Worm (Caenorhabditis elegans) whole organism, L2 larva: Measurements from ENCODE around the gene F56C9.3.

Experiments
- ZK546.5 ChIP-seq: sonication (generic microtip); optimal IDR thresholded peaks from 2 replicates; lab custom pipeline; 2017; ENCODE audit warnings: missing biosample characterization, missing genetic modification characterization
- ama-1 ChIP-seq: fragments of 150-350 bp; optimal IDR thresholded peaks from 2 replicates; lab custom pipeline; 2018; ENCODE audit warnings: inconsistent platforms
- blmp-1 ChIP-seq: sonication (generic microtip); optimal IDR thresholded peaks from 2 replicates; lab custom pipeline; 2017; ENCODE audit warnings: missing genetic modification characterization, mild to moderate bottlenecking, missing compliant biosample characterization, antibody characterized with exemption, moderate library complexity; ENCODE audit not compliant: insufficient read depth
- ceh-16 ChIP-seq: fragments of 150-350 bp; optimal IDR thresholded peaks from 2 replicates; lab custom pipeline; 2014; ENCODE audit warnings: missing biosample characterization, missing genetic modification characterization
- crh-2 ChIP-seq: sonication (generic microtip); optimal IDR thresholded peaks from 2 replicates; lab custom pipeline; 2017; ENCODE audit warnings: missing biosample characterization, missing genetic modification characterization
- egl-27 ChIP-seq: sonication (generic microtip); optimal IDR thresholded peaks from 3 replicates; lab custom pipeline; 2017; ENCODE audit warnings: missing biosample characterization, missing genetic modification reagents, missing genetic modification characterization
- elt-1 ChIP-seq: fragments of 150-350 bp; optimal IDR thresholded peaks from 2 replicates; lab custom pipeline; 2014; ENCODE audit warnings: missing biosample characterization, missing genetic modification characterization
- fos-1 ChIP-seq: fragments of 150-350 bp; optimal IDR thresholded peaks from 2 replicates; lab custom pipeline; 2014; ENCODE audit warnings: missing biosample characterization, missing genetic modification characterization
- lin-13 ChIP-seq: fragments of 150-350 bp; optimal IDR thresholded peaks from 2 replicates; lab custom pipeline; 2014; ENCODE audit warnings: missing biosample characterization, missing genetic modification reagents, missing genetic modification characterization
- lsy-2 ChIP-seq, 2 experiments: fragments of 150-350 bp in 1 of 2; sonication (generic microtip) in 1 of 2; optimal IDR thresholded peaks; 2 replicates each; lab custom pipeline; 2014 to 2017; ENCODE audit warnings: missing biosample characterization in 2 of 2, missing genetic modification characterization in 2 of 2
- mbf-1 ChIP-seq: sonication (generic microtip); optimal IDR thresholded peaks from 2 replicates; lab custom pipeline; 2017; ENCODE audit warnings: missing biosample characterization, missing genetic modification characterization
- mdl-1 ChIP-seq, 2 experiments: fragments of 150-350 bp in 1 of 2; sonication (generic microtip) in 1 of 2; optimal IDR thresholded peaks; 2 replicates each; lab custom pipeline; 2017; ENCODE audit warnings: missing biosample characterization in 2 of 2, missing genetic modification characterization in 2 of 2
- nhr-10 ChIP-seq: sonication (generic microtip); optimal IDR thresholded peaks from 2 replicates; lab custom pipeline; 2017; ENCODE audit warnings: missing biosample characterization, missing genetic modification characterization
- nhr-12 ChIP-seq: fragments of 150-350 bp; optimal IDR thresholded peaks from 2 replicates; lab custom pipeline; 2014; ENCODE audit warnings: missing biosample characterization, missing genetic modification characterization
- nhr-129 ChIP-seq: fragments of 150-350 bp; optimal IDR thresholded peaks from 2 replicates; lab custom pipeline; 2014; ENCODE audit warnings: missing biosample characterization, missing genetic modification characterization
- nhr-21 ChIP-seq: fragments of 150-350 bp; optimal IDR thresholded peaks from 2 replicates; lab custom pipeline; 2014; ENCODE audit warnings: missing biosample characterization, missing genetic modification characterization
- nhr-237 ChIP-seq: fragments of 150-350 bp; optimal IDR thresholded peaks from 2 replicates; lab custom pipeline; 2014; ENCODE audit warnings: missing biosample characterization, missing genetic modification characterization
- nhr-25 ChIP-seq: fragments of 150-350 bp; sonication (generic microtip); optimal IDR thresholded peaks from 3 replicates; lab custom pipeline; 2014; ENCODE audit warnings: missing biosample characterization, missing genetic modification characterization
- nhr-77 ChIP-seq: fragments of 150-350 bp; optimal IDR thresholded peaks from 2 replicates; lab custom pipeline; 2014; ENCODE audit warnings: missing biosample characterization, missing genetic modification characterization
- sem-4 ChIP-seq: fragments of 150-350 bp; optimal IDR thresholded peaks from 2 replicates; lab custom pipeline; 2014; ENCODE audit warnings: missing biosample characterization, missing genetic modification reagents, missing genetic modification characterization
- sma-3 ChIP-seq: sonication (generic microtip); optimal IDR thresholded peaks from 2 replicates; lab custom pipeline; 2016; ENCODE audit warnings: missing genetic modification reagents, missing genetic modification characterization, missing compliant biosample characterization
- sma-9 ChIP-seq, 2 experiments: fragments of 150-350 bp in 1 of 2; sonication (generic microtip) in 1 of 2; optimal IDR thresholded peaks; 2 replicates each; lab custom pipeline; 2014 to 2016; ENCODE audit warnings: missing genetic modification characterization in 2 of 2, mild to moderate bottlenecking in 1 of 2, missing biosample characterization in 1 of 2, missing compliant biosample characterization in 1 of 2, missing genetic modification reagents in 1 of 2, moderate library complexity in 1 of 2
- snpc-4 ChIP-seq: fragments of 150-350 bp; optimal IDR thresholded peaks from 2 replicates; lab custom pipeline; 2014; ENCODE audit warnings: missing biosample characterization, missing genetic modification characterization
- unc-39 ChIP-seq: fragments of 150-350 bp; optimal IDR thresholded peaks from 2 replicates; lab custom pipeline; 2014; ENCODE audit warnings: missing biosample characterization, missing genetic modification characterization
- unc-55 ChIP-seq: fragments of 150-350 bp; sonication (generic microtip); optimal IDR thresholded peaks from 3 replicates; lab custom pipeline; 2014; ENCODE audit warnings: missing biosample characterization, missing genetic modification reagents, missing genetic modification characterization
- unc-62 ChIP-seq: fragments of 150-350 bp; optimal IDR thresholded peaks from 2 replicates; lab custom pipeline; 2014; ENCODE audit warnings: missing biosample characterization, missing genetic modification reagents, missing genetic modification characterization
- zag-1 ChIP-seq: fragments of 150-350 bp; optimal IDR thresholded peaks from 2 replicates; lab custom pipeline; 2014; ENCODE audit warnings: missing biosample characterization, missing genetic modification characterization
- ztf-11 ChIP-seq: sonication (generic microtip); optimal IDR thresholded peaks from 2 replicates; lab custom pipeline; 2017; ENCODE audit warnings: missing biosample characterization, missing genetic modification characterization

F56C9.3 gene

DNA sequence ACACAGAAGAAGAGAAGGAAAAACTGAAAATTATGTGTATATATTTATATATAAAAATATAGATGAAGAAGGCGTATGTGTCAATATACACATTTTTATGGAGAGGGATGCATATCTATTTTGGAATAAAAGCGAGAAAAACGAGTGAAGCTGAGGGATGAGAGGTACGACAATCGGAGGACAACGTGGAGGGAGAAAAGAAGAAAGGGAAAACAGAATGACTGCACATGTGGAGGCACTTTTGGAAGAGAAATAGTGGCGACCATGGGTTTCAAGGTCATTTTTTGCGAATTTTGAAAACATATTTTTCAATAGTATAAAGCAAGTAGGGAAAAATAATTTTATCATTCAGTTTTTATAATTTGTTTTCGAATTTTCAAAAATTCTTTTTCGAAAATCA, 18.5 kb upstream of the F56C9.3 start (continued):
- TF ChIP-seq nhr-77 (tag; lab: Kevin White, UChicago): no peak
- no peak for TF ChIP-seq lsy-2 (tag; optimal IDR thresholded peaks at IDR 0.05; lab: Kevin White, UChicago)
- peak in 1 of 2 experiments; percentile 18 for TF ChIP-seq mdl-1 (tag; optimal IDR thresholded peaks at IDR 0.05; lab: Kevin White, UChicago)
- no peak for TF ChIP-seq nhr-237 (tag; lab: Kevin White, UChicago)

ce11 chrIII:7293075-7293684, 17.9 kb upstream of the F56C9.3 start, which contains the start of gene cwf-19L2:
cwf-19L2 (plus strand) TSS chrIII:7293634.
- TF ChIP-seq unc-39 (tag; lab: Kevin White, UChicago): no peak
- TF ChIP-seq lsy-2 (tag; optimal IDR thresholded peaks at IDR 0.05; lab: Kevin White, UChicago): peak in 1 of 2 experiments; percentile 80

- TF ChIP-seq blmp-1 (tag; lab: Kevin White, UChicago): peak; percentile 7
- peak in 1 of 2 experiments; percentile 13 for TF ChIP-seq lsy-2 (tag; optimal IDR thresholded peaks at IDR 0.05; lab: Kevin White, UChicago)
- TF ChIP-seq ztf-11 (tag; lab: Kevin White, UChicago): no peak
- TF ChIP-seq unc-62 (GFP tag; lab: Kevin White, UChicago): no peak
- peak; percentile 52 for TF ChIP-seq sem-4 (tag; lab: Kevin White, UChicago)
- no peak for TF ChIP-seq nhr-10 (tag; lab: Kevin White, UChicago)
- TF ChIP-seq nhr-25 (tag; lab: Kevin White, UChicago): peak; percentile 69
- peak; percentile 56 for TF ChIP-seq crh-2 (tag; lab: Kevin White, UChicago)
These were observed 14.9 kb upstream of the F56C9.3 start for ce11 chrIII:7296092-7296668.

DNA sequence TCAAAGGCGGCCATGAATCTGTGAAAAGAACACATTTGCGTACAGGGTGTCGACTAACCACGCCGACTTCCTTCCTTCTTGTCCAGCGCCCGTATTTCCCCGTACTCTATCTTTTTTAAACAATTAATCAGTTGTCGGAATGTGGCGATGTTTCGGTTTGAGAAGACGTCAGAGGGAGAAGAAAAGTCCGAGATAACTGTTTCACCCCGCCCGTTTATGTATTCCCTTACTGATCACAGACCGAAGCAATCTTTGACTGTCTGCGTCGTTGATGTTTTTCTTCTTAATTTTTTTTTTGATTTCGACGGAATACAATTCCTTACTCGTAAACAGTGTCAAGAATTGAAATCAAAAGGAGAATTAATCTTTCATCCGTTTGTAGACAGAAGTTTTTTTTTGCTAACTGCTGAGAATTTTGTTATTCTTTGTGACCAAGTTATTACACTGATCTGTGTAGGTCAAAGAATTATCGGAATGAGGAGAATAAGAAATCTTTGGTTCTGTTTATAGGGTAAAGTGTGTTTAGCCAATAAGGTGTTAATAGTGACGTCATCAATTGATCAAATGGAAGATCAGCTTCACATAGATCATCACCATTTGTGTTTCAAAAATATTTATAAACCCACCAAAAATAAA, 13.9 kb upstream of the F56C9.3 start:
- peak; percentile 45 for TF ChIP-seq sma-3 (GFP tag; lab: Kevin White, UChicago)
- TF ChIP-seq mbf-1 (tag; lab: Kevin White, UChicago): no peak
- TF ChIP-seq sma-9 (GFP tag; optimal IDR thresholded peaks at IDR 0.05; lab: Kevin White, UChicago): peak; percentile 71
- no peak for TF ChIP-seq sma-9 (tag; optimal IDR thresholded peaks at IDR 0.05; lab: Kevin White, UChicago)
- peak; percentile 52 for TF ChIP-seq nhr-25 (tag; lab: Kevin White, UChicago)
- no peak for TF ChIP-seq ZK546.5 (tag; lab: Kevin White, UChicago)
- TF ChIP-seq blmp-1 (tag; lab: Kevin White, UChicago): peak; percentile 16
- no peak for TF ChIP-seq unc-55 (GFP tag; lab: Kevin White, UChicago)
- TF ChIP-seq crh-2 (tag; lab: Kevin White, UChicago): peak; percentile 3
- TF ChIP-seq nhr-10 (tag; lab: Kevin White, UChicago): peak; percentile 28
- peak; percentile 10 for TF ChIP-seq nhr-21 (tag; lab: Kevin White, UChicago)
- no peak for TF ChIP-seq snpc-4 (tag; lab: Kevin White, UChicago)
- TF ChIP-seq ceh-16 (tag; lab: Kevin White, UChicago): peak; percentile 7

DNA sequence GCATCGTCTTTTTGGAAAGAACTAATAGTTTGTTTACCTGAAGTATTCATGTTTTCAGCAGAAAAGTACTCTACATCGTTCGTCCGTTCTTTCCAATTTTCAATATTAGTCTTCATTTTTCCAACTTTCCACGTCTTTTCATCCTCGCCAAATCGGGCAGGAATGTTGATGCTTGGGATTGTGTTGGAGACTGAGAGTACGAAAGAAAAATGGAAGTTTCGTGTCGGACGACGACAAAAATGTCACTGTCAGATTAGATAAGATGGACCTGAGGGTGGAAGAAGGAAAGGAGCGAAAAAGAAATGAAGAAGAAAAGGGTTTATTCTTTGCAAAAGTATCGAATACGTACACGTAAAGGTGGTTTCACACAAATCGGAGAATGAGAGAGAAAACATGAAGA, 13.0 kb upstream of the F56C9.3 start:
- TF ChIP-seq mbf-1 (tag; lab: Kevin White, UChicago) (no peak), nhr-21 (tag; lab: Kevin White, UChicago) (peak; percentile 22), nhr-25 (tag; lab: Kevin White, UChicago) (peak; percentile 29), sem-4 (tag; lab: Kevin White, UChicago) (no peak), ceh-16 (tag; lab: Kevin White, UChicago) (peak; percentile 13), sma-9 (GFP tag; optimal IDR thresholded peaks at IDR 0.05; lab: Kevin White, UChicago) (peak; percentile 14), sma-9 (tag; optimal IDR thresholded peaks at IDR 0.05; lab: Kevin White, UChicago) (no peak), blmp-1 (tag; lab: Kevin White, UChicago) (peak; percentile 16), ama-1 (peak; percentile 55), nhr-129 (tag; lab: Kevin White, UChicago) (no peak)

ce11 chrIII:7299466-7299865, 11.6 kb upstream of the F56C9.3 start, which contains the start of the genes B0361.14 and B0361.9:
B0361.14 (minus strand) TSS chrIII:7299531.
B0361.9 (minus strand) TSS chrIII:7299631.
- TF ChIP-seq blmp-1 (tag; lab: Kevin White, UChicago): peak; percentile 45
- TF ChIP-seq ceh-16 (tag; lab: Kevin White, UChicago): peak; percentile 61
- no peak for TF ChIP-seq egl-27 (tag; lab: Kevin White, UChicago)
- no peak for TF ChIP-seq zag-1 (tag; lab: Kevin White, UChicago)
- no peak for TF ChIP-seq mbf-1 (tag; lab: Kevin White, UChicago)
- peak; percentile 55 for TF ChIP-seq nhr-25 (tag; lab: Kevin White, UChicago)
- no peak for TF ChIP-seq elt-1 (tag; lab: Kevin White, UChicago)
- peak; percentile 37 for TF ChIP-seq sma-9 (GFP tag; optimal IDR thresholded peaks at IDR 0.05; lab: Kevin White, UChicago)
- no peak for TF ChIP-seq sma-9 (tag; optimal IDR thresholded peaks at IDR 0.05; lab: Kevin White, UChicago)
- no peak for TF ChIP-seq nhr-77 (tag; lab: Kevin White, UChicago)
- no peak for TF ChIP-seq unc-39 (tag; lab: Kevin White, UChicago)
- TF ChIP-seq nhr-12 (tag; lab: Kevin White, UChicago): no peak
- peak; percentile 41 for TF ChIP-seq ama-1
- no peak for TF ChIP-seq unc-62 (GFP tag; lab: Kevin White, UChicago)
- peak; percentile 14 for TF ChIP-seq fos-1 (tag; lab: Kevin White, UChicago)
- peak in 1 of 2 experiments; percentile 17 for TF ChIP-seq mdl-1 (tag; optimal IDR thresholded peaks at IDR 0.05; lab: Kevin White, UChicago)
- TF ChIP-seq lin-13 (GFP tag; lab: Kevin White, UChicago): no peak
